Worm (Caenorhabditis elegans) whole organism, late embryonic: ENCODE data around the gene C04F6.7.

Experiments used
- F13H6.1 ChIP-seq: sonication (generic microtip); optimal IDR thresholded peaks from 2 replicates; lab custom pipeline; 2016; ENCODE audit warnings: missing genetic modification characterization, missing compliant biosample characterization
- ceh-30 ChIP-seq: fragments of 150-350 bp; optimal IDR thresholded peaks from 2 replicates; lab custom pipeline; 2014; ENCODE audit warnings: missing biosample characterization, missing genetic modification characterization
- ceh-9 ChIP-seq: sonication (generic microtip); optimal IDR thresholded peaks from 2 replicates; lab custom pipeline; 2016; ENCODE audit warnings: mild to moderate bottlenecking, missing genetic modification characterization, inconsistent platforms, missing compliant biosample characterization
- che-1 ChIP-seq: sonication (generic microtip); optimal IDR thresholded peaks from 2 replicates; lab custom pipeline; 2016; ENCODE audit warnings: mild to moderate bottlenecking, missing genetic modification characterization, missing compliant biosample characterization
- dve-1 ChIP-seq: sonication (generic microtip); optimal IDR thresholded peaks from 2 replicates; lab custom pipeline; 2017; ENCODE audit warnings: antibody characterized with exemption, mild to moderate bottlenecking, missing genetic modification characterization, missing compliant biosample characterization
- fkh-10 ChIP-seq: fragments of 150-350 bp; optimal IDR thresholded peaks from 2 replicates; lab custom pipeline; 2014; ENCODE audit warnings: missing biosample characterization, missing genetic modification reagents, missing genetic modification characterization
- hlh-13 ChIP-seq: fragments of 200-800 bp; sonication (Bioruptor generic); optimal IDR thresholded peaks from 2 replicates; lab custom pipeline; 2018; ENCODE audit warnings: mild to moderate bottlenecking, missing genetic modification characterization, missing compliant biosample characterization
- hlh-6 ChIP-seq: sonication (generic microtip); optimal IDR thresholded peaks from 2 replicates; lab custom pipeline; 2016; ENCODE audit warnings: missing genotype, missing genetic modification characterization, missing compliant biosample characterization
- lin-11 ChIP-seq: fragments of 200-800 bp; sonication (Bioruptor generic); optimal IDR thresholded peaks from 2 replicates; lab custom pipeline; 2018; ENCODE audit warnings: mild to moderate bottlenecking, missing genetic modification characterization, missing compliant biosample characterization
- nfya-1 ChIP-seq: sonication (generic microtip); optimal IDR thresholded peaks from 2 replicates; lab custom pipeline; 2017; ENCODE audit warnings: missing genetic modification characterization, mild to moderate bottlenecking, missing compliant biosample characterization, antibody characterized with exemption, moderate library complexity
- pha-4 ChIP-seq: fragments of 150-350 bp; optimal IDR thresholded peaks from 2 replicates; lab custom pipeline; 2018; ENCODE audit warnings: missing biosample characterization, missing genetic modification reagents, missing genetic modification characterization
- rnt-1 ChIP-seq: sonication (generic microtip); optimal IDR thresholded peaks from 2 replicates; lab custom pipeline; 2016; ENCODE audit warnings: missing genetic modification characterization, missing compliant biosample characterization
- sox-4 ChIP-seq: sonication (generic microtip); optimal IDR thresholded peaks from 2 replicates; lab custom pipeline; 2017; ENCODE audit warnings: mild to moderate bottlenecking, missing genetic modification characterization, inconsistent platforms, missing compliant biosample characterization
- zip-5 ChIP-seq: sonication (generic microtip); optimal IDR thresholded peaks from 2 replicates; lab custom pipeline; 2016; ENCODE audit warnings: missing genetic modification characterization, missing compliant biosample characterization

DNA sequence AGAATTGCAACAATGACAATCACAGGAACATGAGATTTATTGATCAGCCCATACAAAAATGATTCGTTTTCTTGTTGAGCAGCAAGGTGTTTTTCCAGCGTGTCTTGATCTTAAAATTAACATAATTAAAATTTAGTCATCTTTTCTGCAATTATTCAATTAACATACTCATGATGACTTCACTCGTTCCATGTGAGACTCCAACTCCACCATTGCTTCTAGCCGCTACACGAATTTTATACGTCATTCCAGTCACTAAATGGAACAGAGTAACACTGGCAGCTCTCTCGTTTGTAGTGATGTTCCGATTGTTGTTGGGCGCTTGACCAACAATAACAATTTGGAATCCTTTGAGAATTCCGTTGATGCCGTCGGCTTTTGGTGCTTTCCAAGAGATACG, 34.9 kb upstream of the C04F6.7 start:
- no peak for TF ChIP-seq hlh-13 (GFP tag; lab: Kevin White, UChicago)
- no peak for TF ChIP-seq ceh-30 (tag; lab: Kevin White, UChicago)
- TF ChIP-seq fkh-10, result no peak
- no peak for TF ChIP-seq che-1 (tag; lab: Kevin White, UChicago)
- TF ChIP-seq dve-1, result no peak
- TF ChIP-seq zip-5, result no peak
- no peak for TF ChIP-seq rnt-1
- TF ChIP-seq sox-4 (tag; lab: Kevin White, UChicago), result no peak
- no peak for TF ChIP-seq nfya-1 (tag; lab: Kevin White, UChicago)
- no peak for TF ChIP-seq pha-4 (tag; lab: Kevin White, UChicago)
- no peak for TF ChIP-seq ceh-9 (tag; lab: Kevin White, UChicago)
- no peak for TF ChIP-seq F13H6.1 (tag; lab: Kevin White, UChicago)
- TF ChIP-seq hlh-6, result no peak
- no peak for TF ChIP-seq lin-11 (tag; lab: Kevin White, UChicago)
